Worm (Caenorhabditis elegans) whole organism, mixed stage, embryonic: Measurements from ENCODE around the gene C33B4.2.

Experiments
- blmp-1 ChIP-seq: fragments of 150-350 bp; optimal IDR thresholded peaks from 2 replicates; lab custom pipeline; 2014; ENCODE audit warnings: missing biosample characterization, missing genetic modification characterization
- ceh-39 ChIP-seq: fragments of 150-350 bp; optimal IDR thresholded peaks from 2 replicates; lab custom pipeline; 2014; ENCODE audit warnings: missing biosample characterization, missing genetic modification characterization
- ceh-43 ChIP-seq: fragments of 200-800 bp; sonication (Bioruptor generic); optimal IDR thresholded peaks from 2 replicates; lab custom pipeline; 2018; ENCODE audit warnings: mild to moderate bottlenecking, missing genetic modification characterization, moderate library complexity, missing compliant biosample characterization
- ceh-83 ChIP-seq: fragments of 200-800 bp; sonication (Bioruptor generic); optimal IDR thresholded peaks from 2 replicates; lab custom pipeline; 2018; ENCODE audit warnings: mild to moderate bottlenecking, missing genetic modification characterization, missing compliant biosample characterization
- ces-1 ChIP-seq: fragments of 150-350 bp; optimal IDR thresholded peaks from 2 replicates; lab custom pipeline; 2014; ENCODE audit warnings: missing biosample characterization, missing genetic modification reagents, missing genetic modification characterization
- drap-1 ChIP-seq: fragments of 200-800 bp; sonication (Bioruptor generic); optimal IDR thresholded peaks from 3 replicates; lab custom pipeline; 2018; ENCODE audit warnings: mild to moderate bottlenecking, missing genetic modification characterization, missing compliant biosample characterization
- hlh-1 ChIP-seq: fragments of 150-350 bp; optimal IDR thresholded peaks from 2 replicates; lab custom pipeline; 2014; ENCODE audit warnings: missing biosample characterization, missing genetic modification reagents, missing genetic modification characterization
- lin-13 ChIP-seq: fragments of 150-350 bp; optimal IDR thresholded peaks from 2 replicates; lab custom pipeline; 2014; ENCODE audit warnings: missing biosample characterization, missing genetic modification characterization
- nhr-237 ChIP-seq: fragments of 150-350 bp; optimal IDR thresholded peaks from 2 replicates; lab custom pipeline; 2014; ENCODE audit warnings: missing biosample characterization, missing genetic modification characterization
- nhr-76 ChIP-seq: sonication (generic microtip); optimal IDR thresholded peaks from 2 replicates; lab custom pipeline; 2017; ENCODE audit warnings: missing biosample characterization, missing genetic modification characterization
- tbx-8 ChIP-seq: fragments of 200-800 bp; sonication (Bioruptor generic); optimal IDR thresholded peaks from 2 replicates; lab custom pipeline; 2018; ENCODE audit warnings: mild to moderate bottlenecking, missing genetic modification characterization, moderate library complexity, missing compliant biosample characterization
- unc-62 ChIP-seq: fragments of 150-350 bp; optimal IDR thresholded peaks from 2 replicates; lab custom pipeline; 2014; ENCODE audit warnings: missing biosample characterization, missing genetic modification reagents, missing genetic modification characterization
- ztf-11 ChIP-seq: fragments of 150-350 bp; optimal IDR thresholded peaks from 2 replicates; lab custom pipeline; 2014; ENCODE audit warnings: missing biosample characterization, missing genetic modification characterization

DNA sequence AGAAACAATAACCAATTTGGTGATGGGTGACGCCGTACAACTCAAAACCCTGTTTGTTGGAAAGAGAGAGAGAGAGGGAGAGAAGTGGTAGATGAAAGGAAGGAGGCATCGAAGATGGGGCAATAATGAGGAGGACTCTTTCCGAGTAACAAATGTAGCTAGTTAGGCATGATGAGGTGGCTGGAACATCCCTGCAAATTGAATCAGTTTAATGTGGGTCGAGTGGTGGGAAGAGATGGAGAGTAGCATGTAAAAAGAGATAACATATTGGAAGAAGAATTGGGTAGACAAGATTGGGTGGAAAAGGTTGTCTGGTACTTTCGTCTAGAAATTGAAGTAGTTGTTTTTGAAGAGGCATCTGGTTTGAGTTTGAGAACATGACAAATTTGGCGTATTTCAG is 24.3 kb upstream of the C33B4.2 start:
- TF ChIP-seq ceh-43 = no peak
- no peak for TF ChIP-seq blmp-1 (tag; lab: Kevin White, UChicago)
- TF ChIP-seq nhr-76 (tag; lab: Kevin White, UChicago) = no peak
- TF ChIP-seq unc-62 (GFP tag; lab: Kevin White, UChicago) = no peak
- TF ChIP-seq lin-13 (tag; lab: Kevin White, UChicago) = no peak
- TF ChIP-seq ces-1 = peak; percentile 93
- TF ChIP-seq ztf-11 (tag; lab: Kevin White, UChicago) = no peak
- no peak for TF ChIP-seq hlh-1
- TF ChIP-seq drap-1 (GFP tag; lab: Kevin White, UChicago) = no peak
- no peak for TF ChIP-seq ceh-83 (GFP tag; lab: Kevin White, UChicago)
- no peak for TF ChIP-seq tbx-8 (GFP tag; lab: Kevin White, UChicago)
- TF ChIP-seq ceh-39 (tag; lab: Kevin White, UChicago) = no peak
- no peak for TF ChIP-seq nhr-237 (tag; lab: Kevin White, UChicago)
